Worm (Caenorhabditis elegans) whole organism, mixed stage, embryonic: Measurements from ENCODE around the gene C33F10.11.

Experiments used
- ham-2 ChIP-seq: fragments of 200-800 bp; sonication (Bioruptor generic); optimal IDR thresholded peaks from 2 replicates; lab custom pipeline; 2018; ENCODE audit warnings: mild to moderate bottlenecking, missing genetic modification characterization, missing compliant biosample characterization
- lin-32 ChIP-seq: fragments of 200-800 bp; sonication (Bioruptor generic); optimal IDR thresholded peaks from 2 replicates; lab custom pipeline; 2018; ENCODE audit warnings: mild to moderate bottlenecking, missing genetic modification characterization, missing compliant biosample characterization

ce11 chrII:4806261-4806660, 28.4 kb downstream of the C33F10.11 start:
- TF ChIP-seq ham-2 (no peak), lin-32 (GFP tag; lab: Kevin White, UChicago) (no peak)
